Fruit fly (Drosophila melanogaster): ENCODE measurements around the gene Axn.
A peak's percentile ranks its signal among the peaks of the same experiment; 100 is the strongest.

Axn gene

dm6 chr3R:29997607-29998236, 24.9 kb upstream of the Axn start, which contains the start of the genes CG15525 and CG11504 (continued):
- TF ChIP-seq Eip74EF (GFP tag; optimal IDR thresholded peaks at IDR 0.05), result no peak
- peak; percentile 43; the same call in 1 of the 3 replicates for TF ChIP-seq ase (GFP tag; IDR thresholded peaks at IDR 0.05)
- no peak for TF ChIP-seq aop (GFP tag; IDR thresholded peaks at IDR 0.05)
- TF ChIP-seq chinmo (GFP tag; IDR thresholded peaks at IDR 0.05; ENCODE audit: partially characterized antibody), result peak; percentile 85; the same call in 1 of the 4 replicates
- no peak for TF ChIP-seq Bdp1 (GFP tag; optimal IDR thresholded peaks at IDR 0.05)
- TF ChIP-seq CG11456 (GFP tag; IDR thresholded peaks at IDR 0.05), result peak; percentile 68; the same call in 2 of the 3 replicates
- peak in 1 of 2 experiments; percentile 23 for TF ChIP-seq Hr51 (GFP tag; optimal IDR thresholded peaks at IDR 0.05)
- TF ChIP-seq Blimp-1 (GFP tag; optimal IDR thresholded peaks at IDR 0.05), result no peak
- TF ChIP-seq insv (GFP tag; optimal IDR thresholded peaks at IDR 0.05), result peak in 1 of 2 experiments; percentile 7
- TF ChIP-seq HLHmδ (GFP tag; optimal IDR thresholded peaks at IDR 0.05), result no peak
- no peak for TF ChIP-seq CG3281 (GFP tag; optimal IDR thresholded peaks at IDR 0.05)
- peak; percentile 91 for TF ChIP-seq HLH4C (GFP tag; IDR thresholded peaks at IDR 0.05; ENCODE audit: partially characterized antibody)
- TF ChIP-seq CG7786 (GFP tag; optimal IDR thresholded peaks at IDR 0.05), result peak; percentile 37
- TF ChIP-seq prd (optimal IDR thresholded peaks at IDR 0.05), result no peak
- TF ChIP-seq prd (GFP tag; IDR thresholded peaks at IDR 0.05), result peak; percentile 82

DNA sequence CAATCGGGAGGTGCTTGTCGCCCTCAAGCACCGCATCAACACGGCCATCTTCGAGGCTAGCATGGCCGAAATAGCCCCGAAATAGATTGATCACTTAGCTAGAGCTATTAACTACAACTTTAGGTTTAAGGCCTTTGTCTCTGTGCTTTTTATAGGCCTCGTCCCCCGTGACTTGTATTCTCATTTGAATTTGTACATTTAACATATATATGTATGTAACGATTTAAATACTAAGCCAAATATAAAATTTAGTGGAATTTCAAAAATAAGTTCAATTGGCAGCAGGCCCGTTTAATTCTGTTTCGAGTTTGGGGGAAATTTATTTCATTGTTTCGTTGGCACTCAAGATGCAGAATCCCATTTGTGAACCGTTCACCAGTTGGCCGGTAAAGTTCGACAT, 23.1 kb upstream of the Axn start, which contains the start of gene CG34298:
Gene CG34298 (plus strand): TSS at position 301 of the 400 bp plus-strand sequence.
- no peak for TF ChIP-seq nerfin-2 (GFP tag; IDR thresholded peaks at IDR 0.05; ENCODE audit: partially characterized antibody)
- TF ChIP-seq phol (tag; optimal IDR thresholded peaks at IDR 0.05), result no peak
- TF ChIP-seq ems (GFP tag; optimal IDR thresholded peaks at IDR 0.05), result no peak
- no peak for TF ChIP-seq esg (GFP tag; conservative IDR thresholded peaks at IDR 0.05)
- no peak for TF ChIP-seq CG1529 (GFP tag; optimal IDR thresholded peaks at IDR 0.05)
- no peak for TF ChIP-seq CG6175 (GFP tag; IDR thresholded peaks at IDR 0.05)
- TF ChIP-seq nom (GFP tag; optimal IDR thresholded peaks at IDR 0.05), result no peak
- no peak for TF ChIP-seq gem (tag; optimal IDR thresholded peaks at IDR 0.05)

DNA sequence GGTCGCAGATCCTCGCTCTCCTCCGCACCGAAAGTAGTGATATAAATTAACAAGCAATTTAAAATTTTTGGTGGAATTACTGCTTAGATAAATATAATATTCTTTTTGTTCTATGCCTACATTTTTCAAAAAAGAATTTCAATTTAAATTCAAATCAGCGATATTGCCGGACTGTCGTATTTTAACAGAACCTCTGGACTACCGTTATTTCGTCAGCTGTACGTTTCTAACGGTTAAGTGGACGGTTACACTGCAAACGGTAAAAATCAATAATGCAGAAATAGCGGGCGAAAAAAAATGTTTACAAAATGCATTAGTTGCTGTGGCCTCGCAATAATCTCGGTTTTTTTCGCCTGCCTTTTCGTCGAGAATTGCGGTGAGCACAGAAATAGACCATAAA, 22.4 kb upstream of the Axn start, which contains the start of gene Tace:
Gene Tace (plus strand): TSS at position 245 of the 400 bp plus-strand sequence.
- TF ChIP-seq CG18764 (GFP tag; optimal IDR thresholded peaks at IDR 0.05), result no peak
- TF ChIP-seq Elba2 (GFP tag; optimal IDR thresholded peaks at IDR 0.05), result peak; percentile 85
- TF ChIP-seq Ptx1 (GFP tag; IDR thresholded peaks at IDR 0.05), result no peak
- TF ChIP-seq zen (tag; optimal IDR thresholded peaks at IDR 0.05), result peak; percentile 48
- TF ChIP-seq Dp (GFP tag; optimal IDR thresholded peaks at IDR 0.05), result peak; percentile 66
- no peak for TF ChIP-seq CG7372 (GFP tag; IDR thresholded peaks at IDR 0.05)
- no peak for TF ChIP-seq CG17328 (GFP tag; IDR thresholded peaks at IDR 0.05)
- no peak for TF ChIP-seq CG4617 (GFP tag; optimal IDR thresholded peaks at IDR 0.05; ENCODE audit: borderline replicate concordance)
- TF ChIP-seq gfzf (GFP tag; optimal IDR thresholded peaks at IDR 0.05), result peak; percentile 67
- peak; percentile 76 for TF ChIP-seq Myb (GFP tag; optimal IDR thresholded peaks at IDR 0.05)
- no peak for TF ChIP-seq BtbVII (GFP tag; optimal IDR thresholded peaks at IDR 0.05)
- TF ChIP-seq ham (GFP tag; IDR thresholded peaks at IDR 0.05), result no peak
- TF ChIP-seq BEAF-32 (GFP tag; optimal IDR thresholded peaks at IDR 0.05), result peak; percentile 7
- no peak for TF ChIP-seq Taf1 (GFP tag; IDR thresholded peaks at IDR 0.05)
- TF ChIP-seq trem (tag; optimal IDR thresholded peaks at IDR 0.05), result peak; percentile 31
- peak; percentile 100 for TF ChIP-seq onecut (GFP tag; IDR thresholded peaks at IDR 0.05)
- TF ChIP-seq nerfin-1 (tag; optimal IDR thresholded peaks at IDR 0.05), result peak; percentile 30
- TF ChIP-seq corto (GFP tag; optimal IDR thresholded peaks at IDR 0.05), result no peak
- TF ChIP-seq tx (GFP tag; optimal IDR thresholded peaks at IDR 0.05), result no peak
- peak; percentile 44 for TF ChIP-seq pzg (GFP tag; optimal IDR thresholded peaks at IDR 0.05)
- TF ChIP-seq CG9797 (GFP tag; optimal IDR thresholded peaks at IDR 0.05), result peak; percentile 15
- no peak for TF ChIP-seq CG8089 (GFP tag; optimal IDR thresholded peaks at IDR 0.05)
- peak; percentile 7 for TF ChIP-seq zf30C (GFP tag; optimal IDR thresholded peaks at IDR 0.05)
- no peak for TF ChIP-seq B-H2 (GFP tag; optimal IDR thresholded peaks at IDR 0.05)
- TF ChIP-seq chinmo (GFP tag; IDR thresholded peaks at IDR 0.05; ENCODE audit: partially characterized antibody), result 0 out of 4 replicates have a peak, but pooled peaks have one; percentile 20

Measured in whole organism, embryonic.